Worm (Caenorhabditis elegans) whole organism, L4 larva: ENCODE results near the gene flp-23.
A peak's percentile ranks its signal among the peaks of the same experiment; 100 is the strongest.

ENCODE experiments used
- D1046.2 ChIP-seq: fragments of 200-800 bp; sonication (Bioruptor generic); IDR thresholded peaks from 2 replicates; pipeline ENCODE4 v1.3.6; 2022; ENCODE audit warnings: missing genetic modification characterization, missing compliant biosample characterization
- F26F4.8 ChIP-seq: fragments of 200-800 bp; sonication (Bioruptor generic); conservative IDR thresholded peaks from 2 replicates; pipeline ENCODE4 v1.3.6; 2022; ENCODE audit warnings: missing genetic modification characterization, missing compliant biosample characterization
- F44E2.7 ChIP-seq: fragments of 200-800 bp; sonication (Bioruptor generic); IDR thresholded peaks from 2 replicates; pipeline ENCODE4 v2.1.2; 2022; ENCODE audit warnings: missing genetic modification characterization, missing compliant biosample characterization
- Y105C5A.15 ChIP-seq: fragments of 200-800 bp; sonication (Bioruptor generic); IDR thresholded peaks from 2 replicates; pipeline ENCODE4 v1.3.6; 2022; ENCODE audit warnings: missing genetic modification characterization, missing compliant biosample characterization
- Y75B8A.6 ChIP-seq: fragments of 200-800 bp; sonication (Bioruptor generic); IDR thresholded peaks from 2 replicates; pipeline ENCODE4 v1.3.6; 2022; ENCODE audit warnings: missing genetic modification reagents, missing genetic modification characterization, missing compliant biosample characterization
- ama-1 ChIP-seq: fragments of 150-350 bp; optimal IDR thresholded peaks from 2 replicates; lab custom pipeline; 2014; ENCODE audit warnings: inconsistent platforms, mixed read lengths
- attf-4 ChIP-seq: sonication (generic microtip); optimal IDR thresholded peaks from 3 replicates; lab custom pipeline; 2017; ENCODE audit warnings: missing biosample characterization, missing genetic modification characterization
- ceh-44 ChIP-seq: fragments of 200-800 bp; sonication (Bioruptor generic); IDR thresholded peaks from 2 replicates; pipeline ENCODE4 v1.3.6; 2022; ENCODE audit warnings: missing genetic modification reagents, missing genetic modification characterization, missing compliant biosample characterization
- ces-1 ChIP-seq: fragments of 150-350 bp; sonication (generic microtip); optimal IDR thresholded peaks from 4 replicates; lab custom pipeline; 2014; ENCODE audit warnings: missing biosample characterization, missing genetic modification reagents, missing genetic modification characterization
- cey-2 ChIP-seq: sonication (generic microtip); optimal IDR thresholded peaks from 3 replicates; lab custom pipeline; 2017; ENCODE audit warnings: missing genetic modification characterization, mild to moderate bottlenecking, missing compliant biosample characterization, antibody characterized with exemption, borderline replicate concordance; ENCODE audit not compliant: insufficient read depth
- ctbp-1 ChIP-seq: fragments of 200-800 bp; sonication (Bioruptor generic); IDR thresholded peaks from 2 replicates; pipeline ENCODE4 v1.3.6; 2022; ENCODE audit warnings: missing genetic modification reagents, missing genetic modification characterization, missing compliant biosample characterization
- daf-12 ChIP-seq: fragments of 150-350 bp; optimal IDR thresholded peaks from 2 replicates; lab custom pipeline; 2014; ENCODE audit warnings: missing biosample characterization, missing genetic modification reagents, missing genetic modification characterization
- daf-16 ChIP-seq, 3 experiments: sonication (generic microtip); optimal IDR thresholded peaks; 2 replicates each; lab custom pipeline; 2016 to 2017; ENCODE audit warnings: missing genetic modification characterization in 3 of 3, missing genetic modification reagents in 3 of 3, mild to moderate bottlenecking in 2 of 3, missing compliant biosample characterization in 2 of 3, missing biosample characterization in 1 of 3, moderate library complexity in 1 of 3
- daf-19 ChIP-seq: fragments of 200-800 bp; sonication (Bioruptor generic); conservative IDR thresholded peaks from 2 replicates; pipeline ENCODE4 v1.3.6; 2022; ENCODE audit warnings: missing genetic modification characterization, missing compliant biosample characterization
- dmd-9 ChIP-seq: fragments of 200-800 bp; sonication (Bioruptor generic); IDR thresholded peaks from 2 replicates; pipeline ENCODE4 v1.3.6; 2022; ENCODE audit warnings: missing genetic modification reagents, missing genetic modification characterization, missing compliant biosample characterization
- dpl-1 ChIP-seq: fragments of 150-350 bp; optimal IDR thresholded peaks from 2 replicates; lab custom pipeline; 2014; ENCODE audit warnings: missing biosample characterization, missing genetic modification reagents, missing genetic modification characterization
- duxl-1 ChIP-seq: sonication (generic microtip); optimal IDR thresholded peaks from 2 replicates; lab custom pipeline; 2016; ENCODE audit warnings: mild to moderate bottlenecking, missing genetic modification characterization, moderate library complexity, missing compliant biosample characterization; ENCODE audit not compliant: poor library complexity
- egl-43 ChIP-seq: fragments of 200-800 bp; sonication (Bioruptor generic); IDR thresholded peaks from 2 replicates; pipeline ENCODE4 v1.3.6; 2022; ENCODE audit warnings: missing genetic modification reagents, missing genetic modification characterization, missing compliant biosample characterization
- hmg-1.1 ChIP-seq: fragments of 200-800 bp; sonication (Bioruptor generic); IDR thresholded peaks from 2 replicates; pipeline ENCODE4 v1.3.6; 2022; ENCODE audit warnings: missing genetic modification reagents, missing genetic modification characterization, missing compliant biosample characterization
- lim-7 ChIP-seq: fragments of 200-800 bp; sonication (Bioruptor generic); IDR thresholded peaks from 2 replicates; pipeline ENCODE4 v1.3.6; 2022; ENCODE audit warnings: missing genetic modification characterization, missing compliant biosample characterization
- lin-13 ChIP-seq: fragments of 150-350 bp; optimal IDR thresholded peaks from 2 replicates; lab custom pipeline; 2014; ENCODE audit warnings: missing biosample characterization, missing genetic modification reagents, missing genetic modification characterization
- lin-15B ChIP-seq: fragments of 150-350 bp; sonication (generic microtip); optimal IDR thresholded peaks from 3 replicates; lab custom pipeline; 2014; ENCODE audit warnings: missing biosample characterization, missing genetic modification characterization
- lin-38 ChIP-seq: fragments of 200-800 bp; sonication (Bioruptor generic); IDR thresholded peaks from 2 replicates; pipeline ENCODE4 v1.3.6; 2022; ENCODE audit warnings: missing genetic modification reagents, missing genetic modification characterization, missing compliant biosample characterization
- lir-3 ChIP-seq: sonication (generic microtip); optimal IDR thresholded peaks from 2 replicates; lab custom pipeline; 2016; ENCODE audit warnings: mild to moderate bottlenecking, missing genetic modification characterization, missing compliant biosample characterization
- madf-9 ChIP-seq: fragments of 200-800 bp; sonication (Bioruptor generic); conservative IDR thresholded peaks from 2 replicates; pipeline ENCODE4 v1.3.6; 2022; ENCODE audit warnings: missing genetic modification reagents, missing genetic modification characterization, missing compliant biosample characterization
- mdl-1 ChIP-seq, 2 experiments: fragments of 150-350 bp in 1 of 2; sonication (generic microtip) in 1 of 2; optimal IDR thresholded peaks; 2 replicates each; lab custom pipeline; 2014 to 2017; ENCODE audit warnings: missing biosample characterization in 2 of 2, missing genetic modification characterization in 2 of 2
- mes-2 ChIP-seq: sonication (generic microtip); optimal IDR thresholded peaks from 2 replicates; lab custom pipeline; 2016; ENCODE audit warnings: missing genotype, mild to moderate bottlenecking, missing genetic modification characterization, missing compliant biosample characterization; ENCODE audit not compliant: poor library complexity, severe bottlenecking
- mxl-3 ChIP-seq: fragments of 200-800 bp; sonication (Bioruptor generic); optimal IDR thresholded peaks from 2 replicates; lab custom pipeline; 2018; ENCODE audit warnings: mild to moderate bottlenecking, missing genetic modification characterization, missing compliant biosample characterization
- nhr-237 ChIP-seq: sonication (generic microtip); optimal IDR thresholded peaks from 2 replicates; lab custom pipeline; 2017; ENCODE audit warnings: missing biosample characterization, missing genetic modification characterization
- nhr-25 ChIP-seq: sonication (generic microtip); optimal IDR thresholded peaks from 2 replicates; lab custom pipeline; 2017; ENCODE audit warnings: missing genetic modification characterization, mild to moderate bottlenecking, missing compliant biosample characterization, antibody characterized with exemption, moderate library complexity, borderline replicate concordance; ENCODE audit not compliant: insufficient read depth
- pha-4 ChIP-seq, 2 experiments: fragments of 150-350 bp in 1 of 2; fragments of 200-800 bp in 1 of 2; sonication (Bioruptor generic) in 1 of 2; IDR thresholded peaks in 1 of 2; optimal IDR thresholded peaks in 1 of 2; 2 replicates each; pipeline versions ENCODE4 v1.3.6 to Lab custom; 2014 to 2022; ENCODE audit warnings: missing genetic modification characterization in 2 of 2, missing genetic modification reagents in 2 of 2, missing biosample characterization in 1 of 2, missing compliant biosample characterization in 1 of 2
- rbr-2 ChIP-seq: sonication (generic microtip); optimal IDR thresholded peaks from 2 replicates; lab custom pipeline; 2016; ENCODE audit warnings: missing genotype, missing genetic modification characterization, missing compliant biosample characterization
- saeg-2 ChIP-seq: fragments of 200-800 bp; sonication (Bioruptor generic); IDR thresholded peaks from 2 replicates; pipeline ENCODE4 v1.3.6; 2022; ENCODE audit warnings: missing genetic modification reagents, missing genetic modification characterization, missing compliant biosample characterization
- snpc-1.2 ChIP-seq: fragments of 200-800 bp; sonication (Bioruptor generic); IDR thresholded peaks from 2 replicates; pipeline ENCODE4 v1.3.6; 2022; ENCODE audit warnings: missing genetic modification reagents, missing genetic modification characterization, missing compliant biosample characterization
- spr-3 ChIP-seq: fragments of 200-800 bp; sonication (Bioruptor generic); optimal IDR thresholded peaks from 2 replicates; lab custom pipeline; 2018; ENCODE audit warnings: mild to moderate bottlenecking, missing genetic modification characterization, missing compliant biosample characterization
- tag-97 ChIP-seq: fragments of 200-800 bp; sonication (Bioruptor generic); IDR thresholded peaks from 2 replicates; pipeline ENCODE4 v1.3.6; 2022; ENCODE audit warnings: missing genetic modification characterization, missing compliant biosample characterization
- tra-1 ChIP-seq: fragments of 200-800 bp; sonication (Bioruptor generic); IDR thresholded peaks from 2 replicates; pipeline ENCODE4 v1.3.6; 2022; ENCODE audit warnings: missing genetic modification reagents, missing genetic modification characterization, missing compliant biosample characterization
- unc-130 ChIP-seq: sonication (generic microtip); optimal IDR thresholded peaks from 2 replicates; lab custom pipeline; 2016; ENCODE audit warnings: missing genetic modification reagents, missing genetic modification characterization, missing compliant biosample characterization
- unc-39 ChIP-seq: sonication (generic microtip); optimal IDR thresholded peaks from 2 replicates; lab custom pipeline; 2017; ENCODE audit warnings: missing biosample characterization, missing genetic modification characterization
- unc-62 ChIP-seq, 3 experiments: fragments of 150-350 bp in 1 of 3; sonication (generic microtip); optimal IDR thresholded peaks in 2 of 3; peaks in 1 of 3; 1 replicate in 1 of 3; 2 replicates in 2 of 3; lab custom pipeline; 2014 to 2017; ENCODE audit warnings: missing biosample characterization in 3 of 3, missing genetic modification characterization in 3 of 3, missing genetic modification reagents in 3 of 3, missing genotype in 1 of 3
- vab-7 ChIP-seq: fragments of 200-800 bp; sonication (Bioruptor generic); IDR thresholded peaks from 2 replicates; pipeline ENCODE4 v1.3.6; 2022; ENCODE audit warnings: missing genetic modification reagents, missing genetic modification characterization, missing compliant biosample characterization
- zag-1 ChIP-seq: fragments of 150-350 bp; optimal IDR thresholded peaks from 2 replicates; lab custom pipeline; 2014; ENCODE audit warnings: missing biosample characterization, missing genetic modification characterization

flp-23 gene

DNA sequence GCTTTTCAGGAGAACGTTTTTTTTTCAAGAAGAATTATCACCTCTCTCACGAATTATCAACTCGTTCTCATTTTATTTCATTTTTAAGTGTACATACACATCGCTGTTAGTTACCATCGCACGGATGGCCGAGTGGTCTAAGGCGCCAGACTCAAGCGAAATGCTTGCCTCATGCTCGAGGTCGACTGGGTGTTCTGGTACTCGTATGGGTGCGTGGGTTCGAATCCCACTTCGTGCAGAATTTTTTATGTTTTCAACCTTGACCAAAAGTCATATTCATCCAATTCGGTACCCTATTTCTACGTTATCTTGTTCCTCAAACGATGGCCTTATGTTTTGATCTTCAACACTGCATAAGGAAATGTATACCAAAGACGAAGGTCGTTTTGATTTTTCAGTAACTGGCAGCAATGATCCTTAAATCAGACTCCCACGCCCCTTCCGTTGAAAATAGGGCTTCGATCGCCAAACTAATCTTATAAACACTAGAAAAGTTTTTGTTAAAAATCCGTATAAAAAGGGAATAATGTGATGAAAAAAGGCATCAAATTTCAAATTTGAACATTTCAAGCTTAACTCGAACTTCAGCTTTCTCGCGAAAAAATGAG is 11.3 kb upstream of the flp-23 start, which contains the start of gene fip-1 (continued):
- TF ChIP-seq daf-12 (tag; lab: Kevin White, UChicago): no peak
- TF ChIP-seq lir-3 (tag; lab: Kevin White, UChicago): peak; percentile 5
- peak in 1 of 2 experiments; percentile 77 for TF ChIP-seq daf-16 (GFP tag; optimal IDR thresholded peaks at IDR 0.05; lab: Kevin White, UChicago)
- TF ChIP-seq daf-16 (tag; optimal IDR thresholded peaks at IDR 0.05; lab: Kevin White, UChicago): peak; percentile 57
- TF ChIP-seq F44E2.7 (GFP tag; lab: Robert Waterston, UW): no peak
- TF ChIP-seq attf-4 (tag; lab: Kevin White, UChicago): no peak
- peak; percentile 59 for TF ChIP-seq snpc-1.2
- TF ChIP-seq vab-7: peak; percentile 81
- TF ChIP-seq lin-13: peak; percentile 16
- 0 out of 2 replicates have a peak, but pooled peaks have one; percentile 39 for TF ChIP-seq ctbp-1
- peak; percentile 55 for TF ChIP-seq mes-2 (tag; lab: Kevin White, UChicago)
- no peak for TF ChIP-seq saeg-2
- no peak for TF ChIP-seq daf-19 (GFP tag; lab: Robert Waterston, UW)
- TF ChIP-seq lin-15B (tag; lab: Kevin White, UChicago): no peak
- TF ChIP-seq nhr-25 (tag; lab: Kevin White, UChicago): no peak
- TF ChIP-seq cey-2 (tag; lab: Kevin White, UChicago): no peak
- peak; percentile 15 for TF ChIP-seq rbr-2
- TF ChIP-seq lim-7 (GFP tag; lab: Robert Waterston, UW): peak; percentile 89
- TF ChIP-seq ama-1 (lab: Kevin White, UChicago): no peak
- TF ChIP-seq mxl-3 (GFP tag; lab: Kevin White, UChicago): no peak
- TF ChIP-seq ceh-44 (GFP tag; lab: Robert Waterston, UW): 0 out of 2 replicates have a peak, but pooled peaks have one; percentile 49
- 0 out of 2 replicates have a peak, but pooled peaks have one; percentile 70 for TF ChIP-seq D1046.2 (GFP tag; lab: Robert Waterston, UW)
- peak; percentile 70; the same call in 1 of the 2 replicates for TF ChIP-seq tra-1
- TF ChIP-seq unc-62 (GFP tag; optimal IDR thresholded peaks at IDR 0.05 in 1 of 2; lab: Kevin White, UChicago): no peak
- TF ChIP-seq unc-62 (tag; optimal IDR thresholded peaks at IDR 0.05; lab: Kevin White, UChicago): no peak
- no peak for TF ChIP-seq spr-3
- peak; percentile 33 for TF ChIP-seq unc-130 (GFP tag; lab: Kevin White, UChicago)
- TF ChIP-seq hmg-1.1 (GFP tag; lab: Robert Waterston, UW): peak; percentile 41
- no peak for TF ChIP-seq ces-1 (GFP tag; lab: Kevin White, UChicago)
- peak; percentile 66 for TF ChIP-seq duxl-1 (tag; lab: Kevin White, UChicago)
- no peak for TF ChIP-seq unc-39
- TF ChIP-seq pha-4 (GFP tag; IDR thresholded peaks at IDR 0.05; lab: Robert Waterston, UW): peak; percentile 80
- no peak for TF ChIP-seq pha-4 (tag; optimal IDR thresholded peaks at IDR 0.05; lab: Kevin White, UChicago)
- TF ChIP-seq dpl-1 (GFP tag; lab: Kevin White, UChicago): no peak

DNA sequence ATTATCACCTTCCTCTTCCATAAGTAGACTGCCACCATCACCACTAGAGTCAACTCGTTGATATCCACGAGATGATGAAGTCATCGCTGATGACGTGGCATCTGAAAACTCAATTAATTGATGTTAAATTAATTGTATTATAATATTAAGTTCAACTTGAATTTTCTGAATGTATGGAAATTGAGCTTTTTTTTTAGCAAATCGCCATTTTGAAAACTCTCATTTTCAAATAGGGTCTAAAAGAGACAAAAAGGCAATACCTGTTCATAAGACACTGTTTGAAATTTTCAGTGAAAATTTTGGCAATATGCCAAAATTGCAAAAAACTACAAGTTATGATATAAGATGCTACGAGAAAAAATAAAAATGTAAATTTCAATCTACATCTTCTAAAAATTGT is 6.9 kb upstream of the flp-23 start, which contains the start of gene twk-7:
Gene twk-7 (minus strand): TSS at position 101 of the 400 bp plus-strand sequence.
- TF ChIP-seq egl-43 (GFP tag; lab: Robert Waterston, UW) (no peak), mes-2 (tag; lab: Kevin White, UChicago) (no peak), nhr-237 (tag; lab: Kevin White, UChicago) (no peak), ctbp-1 (no peak), ces-1 (GFP tag; lab: Kevin White, UChicago) (no peak), mdl-1 (tag; optimal IDR thresholded peaks at IDR 0.05; lab: Kevin White, UChicago) (no peak), hmg-1.1 (GFP tag; lab: Robert Waterston, UW) (no peak), tag-97 (no peak), dmd-9 (GFP tag; lab: Robert Waterston, UW) (no peak), F26F4.8 (GFP tag; lab: Robert Waterston, UW) (no peak), Y75B8A.6 (GFP tag; lab: Robert Waterston, UW) (no peak), zag-1 (tag; lab: Kevin White, UChicago) (no peak), lin-38 (GFP tag; lab: Robert Waterston, UW) (no peak), spr-3 (no peak), cey-2 (tag; lab: Kevin White, UChicago) (no peak), Y105C5A.15 (GFP tag; lab: Robert Waterston, UW) (no peak), ceh-44 (GFP tag; lab: Robert Waterston, UW) (no peak), madf-9 (GFP tag; lab: Robert Waterston, UW) (no peak)
